Worm (Caenorhabditis elegans): ENCODE data around the gene ccf-1.
A peak's percentile ranks its signal among the peaks of the same experiment; 100 is the strongest.

The ccf-1 gene

DNA sequence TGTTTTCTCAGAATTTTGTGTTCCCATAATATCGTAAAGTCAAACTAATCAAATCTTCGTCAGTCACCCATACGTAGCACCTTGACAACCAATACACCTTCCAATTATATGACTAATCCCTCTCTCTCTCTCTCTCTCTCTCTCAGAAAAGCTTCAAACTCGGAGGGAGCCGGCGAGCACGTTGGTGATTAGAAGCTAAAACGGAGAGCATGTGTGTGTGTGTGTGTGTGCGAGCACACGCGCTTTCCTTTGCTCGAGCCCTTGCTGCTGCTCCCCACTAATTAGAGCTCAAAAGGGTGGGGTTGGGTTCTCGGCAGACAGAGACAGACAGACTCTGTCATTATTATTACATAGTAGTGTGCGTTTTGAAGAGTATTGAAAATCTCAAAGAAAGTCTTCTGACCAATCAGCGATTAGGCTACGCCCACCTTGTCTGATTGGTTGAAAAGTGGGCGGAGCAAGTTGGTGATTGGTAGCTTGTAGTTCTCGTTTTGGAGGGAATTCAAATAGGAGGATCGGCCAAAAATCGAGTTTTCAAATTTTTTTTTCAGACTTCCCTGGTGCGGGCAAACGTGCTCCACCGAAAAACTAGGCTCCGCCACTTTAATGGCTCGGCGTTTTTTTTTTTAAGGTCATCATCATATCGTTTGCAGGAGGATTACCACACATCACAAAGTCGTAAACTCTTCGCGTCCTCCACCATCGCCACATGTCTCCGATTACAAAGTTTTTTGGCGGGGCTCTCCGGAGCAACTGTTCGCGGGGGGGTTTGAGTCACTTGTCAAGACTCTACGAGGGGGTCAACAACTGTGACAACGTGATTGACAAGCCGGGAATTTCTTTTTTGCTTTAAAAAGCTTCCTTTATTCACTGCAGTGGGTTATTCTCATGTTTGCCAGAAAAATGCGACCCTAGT lies 15.3 kb upstream of the ccf-1 start (continued):
- TF ChIP-seq fos-1 (tag; optimal IDR thresholded peaks at IDR 0.05) (no peak), skn-1 (tag; optimal IDR thresholded peaks at IDR 0.05) (no peak), F49E8.2 (tag; optimal IDR thresholded peaks at IDR 0.05; ENCODE audit: borderline replicate concordance) (no peak), nhr-77 (tag; optimal IDR thresholded peaks at IDR 0.05) (no peak), egl-27 (tag; optimal IDR thresholded peaks at IDR 0.05) (no peak), daf-8 (GFP tag; IDR thresholded peaks at IDR 0.05) (no peak), nhr-48 (tag; optimal IDR thresholded peaks at IDR 0.05) (no peak), nhr-28 (tag; optimal IDR thresholded peaks at IDR 0.05) (no peak), egl-43 (GFP tag; IDR thresholded peaks at IDR 0.05) (no peak), duxl-1 (tag; optimal IDR thresholded peaks at IDR 0.05; ENCODE audit: poor library complexity) (no peak), R02D3.7 (tag; optimal IDR thresholded peaks at IDR 0.05) (no peak), lim-7 (GFP tag; IDR thresholded peaks at IDR 0.05) (no peak), hif-1 (tag; optimal IDR thresholded peaks at IDR 0.05) (no peak), ctbp-1 (GFP tag; IDR thresholded peaks at IDR 0.05) (no peak), snpc-1.2 (GFP tag; IDR thresholded peaks at IDR 0.05) (no peak), nhr-237 (tag; optimal IDR thresholded peaks at IDR 0.05) (no peak), ceh-62 (tag; optimal IDR thresholded peaks at IDR 0.05) (no peak), jun-1 (tag; optimal IDR thresholded peaks at IDR 0.05) (no peak), mes-2 (tag; optimal IDR thresholded peaks at IDR 0.05; ENCODE audit: poor library complexity, severe bottlenecking) (no peak), nhr-11 (tag; optimal IDR thresholded peaks at IDR 0.05) (no peak), dpl-1 (GFP tag; optimal IDR thresholded peaks at IDR 0.05) (no peak)

DNA sequence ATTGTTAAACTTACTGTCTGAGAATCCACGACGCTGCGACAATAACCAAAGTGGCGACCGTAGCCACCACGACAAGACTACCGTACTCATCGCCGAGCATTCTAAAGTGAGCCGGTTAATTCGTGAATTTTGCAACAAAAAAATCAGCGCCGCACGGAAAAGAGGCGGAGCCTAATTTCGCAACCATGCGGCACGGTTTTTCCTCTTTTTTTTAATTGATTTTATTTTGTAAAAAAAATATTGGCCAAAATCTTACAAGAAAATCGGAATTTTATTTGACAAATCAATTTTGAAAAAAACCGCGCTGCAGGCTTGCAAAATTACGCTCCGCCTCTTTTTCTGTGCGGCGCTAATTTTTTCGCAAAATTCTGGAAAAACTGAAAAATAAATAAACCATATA lies 13.5 kb upstream of the ccf-1 start, which contains the start of gene dolk-1:
Gene dolk-1 (minus strand): TSS at position 101 of the 400 bp plus-strand sequence.
- no peak for TF ChIP-seq mdl-1 (tag; optimal IDR thresholded peaks at IDR 0.05)
- 0 out of 2 replicates have a peak, but pooled peaks have one; percentile 12 for TF ChIP-seq T26A8.4 (GFP tag; IDR thresholded peaks at IDR 0.05)

DNA sequence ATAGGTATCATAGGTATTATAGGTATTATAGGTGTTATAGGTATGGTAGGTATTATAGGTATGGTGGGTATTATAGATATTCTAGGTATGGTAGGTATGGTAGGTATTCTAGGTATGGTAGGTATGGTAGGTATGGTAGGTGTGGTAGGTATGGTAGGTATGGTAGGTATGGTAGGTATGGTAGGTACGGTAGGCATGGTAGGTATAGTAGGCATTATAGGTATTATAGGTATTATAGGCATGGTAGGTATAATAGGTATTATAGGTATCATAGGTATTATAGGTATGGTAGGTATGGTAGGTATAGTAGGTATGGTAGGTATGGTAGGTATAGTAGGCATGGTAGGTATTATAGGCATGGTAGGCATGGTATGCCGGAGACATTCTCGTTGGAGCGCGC lies 11.9 kb upstream of the ccf-1 start:
- TF ChIP-seq dmd-8 (GFP tag; IDR thresholded peaks at IDR 0.05) (0 out of 2 replicates have a peak, but pooled peaks have one; percentile 14), madf-5 (GFP tag; IDR thresholded peaks at IDR 0.05) (no peak), zip-11 (GFP tag; IDR thresholded peaks at IDR 0.05) (0 out of 2 replicates have a peak, but pooled peaks have one; percentile 12), unc-62 (GFP tag; optimal IDR thresholded peaks at IDR 0.05 in 1 of 2) (peak in 1 of 2 experiments; percentile 90), unc-62 (tag; optimal IDR thresholded peaks at IDR 0.05) (no peak)

DNA sequence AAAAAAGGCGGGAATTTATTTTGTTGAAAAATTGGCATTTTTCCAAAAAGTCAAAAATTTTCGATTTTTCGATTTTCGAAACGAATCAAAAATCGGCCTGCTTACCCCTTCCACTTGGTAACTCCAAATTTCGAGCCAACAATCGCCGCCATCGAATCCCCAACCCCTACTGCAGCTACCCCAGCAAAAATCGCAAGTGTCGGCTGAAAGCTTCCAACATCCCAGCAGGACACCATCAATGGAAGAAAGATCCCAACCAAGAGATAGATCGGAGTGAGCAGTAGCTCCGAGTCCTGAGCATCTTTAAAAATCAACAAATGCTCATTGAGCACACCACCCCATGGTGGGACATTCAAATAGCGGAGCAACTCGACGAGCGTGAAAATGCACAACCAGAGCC lies 10.9 kb upstream of the ccf-1 start:
- 0 out of 2 replicates have a peak, but pooled peaks have one; percentile 7 for TF ChIP-seq set-16 (GFP tag; IDR thresholded peaks at IDR 0.05)
- no peak for TF ChIP-seq sdz-12 (GFP tag; optimal IDR thresholded peaks at IDR 0.05)
- peak in 1 of 2 experiments; percentile 90 for TF ChIP-seq unc-62 (GFP tag; optimal IDR thresholded peaks at IDR 0.05 in 1 of 2)
- TF ChIP-seq unc-62 (tag; optimal IDR thresholded peaks at IDR 0.05): no peak

DNA sequence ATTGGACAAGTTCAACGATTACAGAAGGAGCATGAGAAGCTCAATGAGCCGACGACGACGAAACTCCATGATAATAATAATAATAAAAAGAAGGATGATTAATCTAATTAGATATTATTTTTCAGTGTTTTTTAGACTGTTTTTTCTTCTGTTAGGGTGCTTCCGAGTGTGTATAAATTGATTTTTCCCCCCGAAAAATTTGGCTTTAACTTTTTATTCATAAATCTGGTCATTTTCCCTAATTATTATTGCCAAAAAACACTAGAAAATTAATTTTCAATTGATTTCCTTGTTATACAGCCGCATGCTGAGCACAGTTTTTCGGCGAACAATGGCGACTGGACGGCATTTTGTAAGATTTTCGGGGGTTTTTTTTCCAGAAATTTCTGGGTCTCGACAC lies 3.5 kb upstream of the ccf-1 start, which contains the start of gene nft-1:
Gene nft-1 (plus strand): TSS at position 301 of the 400 bp plus-strand sequence.
- TF ChIP-seq ceh-32 (tag; optimal IDR thresholded peaks at IDR 0.05; ENCODE audit: poor library complexity) (no peak), ZK337.2 (GFP tag; IDR thresholded peaks at IDR 0.05) (no peak), lim-7 (GFP tag; IDR thresholded peaks at IDR 0.05) (no peak), snpc-1.2 (GFP tag; IDR thresholded peaks at IDR 0.05) (no peak), dve-1 (tag; optimal IDR thresholded peaks at IDR 0.05; ENCODE audit: insufficient read depth) (no peak), aha-1 (tag) (no peak), ceh-20 (GFP tag; IDR thresholded peaks at IDR 0.05) (no peak), mdt-29 (GFP tag; IDR thresholded peaks at IDR 0.05) (no peak), aly-2 (tag; optimal IDR thresholded peaks at IDR 0.05) (no peak), R02D3.7 (tag; optimal IDR thresholded peaks at IDR 0.05) (no peak), ama-1 (optimal IDR thresholded peaks at IDR 0.05) (no peak), rbr-2 (tag; optimal IDR thresholded peaks at IDR 0.05) (no peak), zip-11 (GFP tag; IDR thresholded peaks at IDR 0.05) (no peak)

All from whole organism, L4 larva.